Worm (Caenorhabditis elegans) whole organism, early embryonic: Measurements from ENCODE around the gene srh-200.

Experiments used
- ama-1 ChIP-seq: fragments of 150-350 bp; optimal IDR thresholded peaks from 2 replicates; lab custom pipeline; 2014
- ceh-36 ChIP-seq: sonication (generic microtip); optimal IDR thresholded peaks from 2 replicates; lab custom pipeline; 2016; ENCODE audit warnings: missing genetic modification characterization, inconsistent platforms, missing compliant biosample characterization

DNA sequence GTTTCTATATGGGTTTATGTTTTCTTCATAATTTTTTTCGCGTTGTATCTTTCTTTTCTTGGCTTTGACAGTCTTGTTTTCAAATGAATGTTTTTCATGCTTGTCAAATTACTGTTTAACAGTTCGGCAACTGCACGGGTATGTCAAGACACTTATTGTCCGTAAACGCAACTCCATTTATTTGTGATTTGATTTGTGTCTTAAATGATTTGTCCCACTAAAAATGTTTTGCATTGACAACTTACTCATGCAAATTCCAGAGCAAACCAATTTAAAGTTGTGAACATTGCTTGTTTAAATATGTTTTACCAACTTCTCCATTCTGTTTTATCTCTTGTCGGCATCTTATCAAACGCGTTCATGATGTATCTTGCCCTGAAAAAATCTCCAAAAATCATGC is 21.7 kb downstream of the srh-200 start, which contains the start of gene srd-25:
- TF ChIP-seq ama-1 (lab: Kevin White, UChicago) (no peak), ceh-36 (tag; lab: Kevin White, UChicago) (no peak)
